Worm (Caenorhabditis elegans) whole organism, L2 larva: ENCODE results near the gene his-8.

Experiments used
- F13H6.1 ChIP-seq: sonication (generic microtip); optimal IDR thresholded peaks from 2 replicates; lab custom pipeline; 2016; ENCODE audit warnings: missing genetic modification characterization, missing compliant biosample characterization
- ama-1 ChIP-seq: fragments of 150-350 bp; optimal IDR thresholded peaks from 2 replicates; lab custom pipeline; 2018; ENCODE audit warnings: inconsistent platforms
- ceh-82 ChIP-seq: fragments of 150-350 bp; optimal IDR thresholded peaks from 2 replicates; lab custom pipeline; 2014; ENCODE audit warnings: missing biosample characterization, missing genetic modification characterization
- egl-27 ChIP-seq: sonication (generic microtip); optimal IDR thresholded peaks from 3 replicates; lab custom pipeline; 2017; ENCODE audit warnings: missing biosample characterization, missing genetic modification reagents, missing genetic modification characterization
- elt-1 ChIP-seq: fragments of 150-350 bp; optimal IDR thresholded peaks from 2 replicates; lab custom pipeline; 2014; ENCODE audit warnings: missing biosample characterization, missing genetic modification characterization
- gmeb-1 ChIP-seq: fragments of 150-350 bp; optimal IDR thresholded peaks from 2 replicates; lab custom pipeline; 2014; ENCODE audit warnings: missing biosample characterization, missing genetic modification characterization
- lin-39 ChIP-seq: fragments of 150-350 bp; optimal IDR thresholded peaks from 2 replicates; lab custom pipeline; 2014; ENCODE audit warnings: missing biosample characterization, missing genetic modification reagents, missing genetic modification characterization
- mab-5 ChIP-seq: fragments of 150-350 bp; optimal IDR thresholded peaks from 2 replicates; lab custom pipeline; 2014; ENCODE audit warnings: missing biosample characterization, missing genetic modification characterization
- nhr-237 ChIP-seq: fragments of 150-350 bp; optimal IDR thresholded peaks from 2 replicates; lab custom pipeline; 2014; ENCODE audit warnings: missing biosample characterization, missing genetic modification characterization
- nhr-25 ChIP-seq: fragments of 150-350 bp; sonication (generic microtip); optimal IDR thresholded peaks from 3 replicates; lab custom pipeline; 2014; ENCODE audit warnings: missing biosample characterization, missing genetic modification characterization
- peb-1 ChIP-seq: fragments of 150-350 bp; optimal IDR thresholded peaks from 2 replicates; lab custom pipeline; 2014; ENCODE audit warnings: missing biosample characterization, missing genetic modification characterization
- snpc-4 ChIP-seq: fragments of 150-350 bp; optimal IDR thresholded peaks from 2 replicates; lab custom pipeline; 2014; ENCODE audit warnings: missing biosample characterization, missing genetic modification characterization
- unc-55 ChIP-seq: fragments of 150-350 bp; sonication (generic microtip); optimal IDR thresholded peaks from 3 replicates; lab custom pipeline; 2014; ENCODE audit warnings: missing biosample characterization, missing genetic modification reagents, missing genetic modification characterization
- zag-1 ChIP-seq: fragments of 150-350 bp; optimal IDR thresholded peaks from 2 replicates; lab custom pipeline; 2014; ENCODE audit warnings: missing biosample characterization, missing genetic modification characterization

DNA sequence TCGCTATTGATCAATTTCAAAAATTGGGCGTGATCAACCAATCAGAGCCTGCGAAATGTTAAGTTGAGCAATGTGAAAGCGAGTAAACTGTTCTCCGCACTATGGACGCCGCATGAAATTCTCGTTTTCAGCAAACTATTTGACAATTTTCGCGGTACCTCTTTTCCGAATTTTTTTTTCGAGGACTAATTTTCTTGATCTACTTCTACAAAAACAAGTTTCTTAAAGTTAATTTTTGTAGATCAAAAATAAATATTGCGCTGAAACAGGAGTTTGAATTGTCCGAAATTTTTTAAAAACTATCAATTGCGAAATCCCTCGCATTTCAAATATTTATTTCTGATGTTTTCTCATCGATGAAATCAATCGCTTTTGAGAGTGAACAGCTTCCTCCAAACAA, 15.2 kb downstream of the his-8 start:
- TF ChIP-seq nhr-237 (tag; lab: Kevin White, UChicago) (no peak), zag-1 (tag; lab: Kevin White, UChicago) (no peak), elt-1 (tag; lab: Kevin White, UChicago) (no peak), egl-27 (tag; lab: Kevin White, UChicago) (no peak), unc-55 (GFP tag; lab: Kevin White, UChicago) (no peak), ama-1 (no peak), snpc-4 (tag; lab: Kevin White, UChicago) (no peak), nhr-25 (tag; lab: Kevin White, UChicago) (no peak), lin-39 (no peak), mab-5 (tag; lab: Kevin White, UChicago) (no peak), gmeb-1 (tag; lab: Kevin White, UChicago) (no peak), F13H6.1 (tag; lab: Kevin White, UChicago) (no peak), ceh-82 (tag; lab: Kevin White, UChicago) (no peak), peb-1 (no peak)
